Fruit fly (Drosophila melanogaster) whole organism, embryonic: ENCODE data around the gene CG7914.

Source experiments
- CG11504 ChIP-seq: fragments of 200-800 bp; sonication (Bioruptor generic); optimal IDR thresholded peaks from 3 replicates; lab custom pipeline; 2019; ENCODE audit warnings: missing biosample characterization, mild to moderate bottlenecking, missing genetic modification characterization, moderate library complexity
- CG3847 ChIP-seq: fragments of 200-800 bp; sonication (Bioruptor generic); IDR thresholded peaks from 2 replicates; pipeline ENCODE4 v1.3.6; 2022; ENCODE audit warnings: missing biosample characterization, missing genetic modification characterization
- Dref ChIP-seq: fragments of 200-800 bp; sonication (Bioruptor generic); IDR thresholded peaks from 2 replicates; pipeline ENCODE4 v1.3.6; 2022; ENCODE audit warnings: missing biosample characterization, missing genetic modification characterization
- HLH3B ChIP-seq: fragments of 200-800 bp; sonication (Bioruptor generic); IDR thresholded peaks from 2 replicates; pipeline ENCODE4 v1.3.6; 2022; ENCODE audit warnings: missing biosample characterization, missing genetic modification characterization
- Lpt ChIP-seq: fragments of >200 bp; optimal IDR thresholded peaks from 2 replicates; lab custom pipeline; 2018; ENCODE audit warnings: missing biosample characterization, missing genetic modification characterization
- YL-1 ChIP-seq: fragments of 200-800 bp; sonication (Bioruptor generic); optimal IDR thresholded peaks from 3 replicates; lab custom pipeline; 2017; ENCODE audit warnings: missing biosample characterization, mild to moderate bottlenecking, missing genetic modification characterization
- gsb ChIP-seq: fragments of 200-800 bp; sonication (Bioruptor generic); IDR thresholded peaks from 2 replicates; pipeline ENCODE4 v1.3.6; 2022; ENCODE audit warnings: missing biosample characterization, missing genetic modification characterization
- insv ChIP-seq, 2 experiments: fragments of 200-800 bp; sonication (Bioruptor generic); optimal IDR thresholded peaks; 3 replicates each; lab custom pipeline; 2016 to 2018; ENCODE audit warnings: missing biosample characterization in 2 of 2, missing genetic modification characterization in 2 of 2
- stc ChIP-seq: fragments of 200-800 bp; sonication (Bioruptor generic); IDR thresholded peaks from 2 replicates; pipeline ENCODE4 v1.3.6; 2022; ENCODE audit warnings: missing biosample characterization, missing genetic modification characterization
- trem ChIP-seq: fragments of 200-800 bp; optimal IDR thresholded peaks from 3 replicates; lab custom pipeline; 2019; ENCODE audit warnings: missing biosample characterization, mild to moderate bottlenecking, missing genetic modification characterization, moderate library complexity

dm6 chrX:19157471-19157870 is 35.8 kb downstream of the CG7914 start:
- TF ChIP-seq gsb (GFP tag; lab: Robert Waterston, UW): no peak
- no peak for TF ChIP-seq stc (GFP tag; lab: Robert Waterston, UW)
- TF ChIP-seq CG11504: no peak
- no peak for TF ChIP-seq trem (tag; lab: Kevin White, UChicago)
- no peak for TF ChIP-seq Dref (GFP tag; lab: Robert Waterston, UW)
- no peak for TF ChIP-seq HLH3B
- no peak for TF ChIP-seq Lpt (GFP tag; lab: Kevin White, UChicago)
- TF ChIP-seq YL-1 (GFP tag; lab: Kevin White, UChicago): no peak
- TF ChIP-seq insv (GFP tag; optimal IDR thresholded peaks at IDR 0.05; lab: Kevin White, UChicago): no peak
- no peak for TF ChIP-seq CG3847 (GFP tag; lab: Robert Waterston, UW)
